Worm (Caenorhabditis elegans) whole organism, L4/young adult: ENCODE results near the gene glb-5.

Experiments used
- W03F9.2 ChIP-seq: fragments of 150-350 bp; optimal IDR thresholded peaks from 2 replicates; lab custom pipeline; 2014; ENCODE audit warnings: missing biosample characterization, missing genetic modification characterization
- him-1 ChIP-seq: sonication (generic microtip); optimal IDR thresholded peaks from 2 replicates; lab custom pipeline; 2016; ENCODE audit warnings: missing genotype, missing genetic modification reagents, missing genetic modification characterization, missing compliant biosample characterization

- TF ChIP-seq him-1 (tag; lab: Kevin White, UChicago) (no peak), W03F9.2 (tag; lab: Kevin White, UChicago) (peak; percentile 31)
Observed at ce11 chrV:5592323-5592722, 33.6 kb downstream of the glb-5 start, which contains the start of gene vps-37.
